Worm (Caenorhabditis elegans) whole organism, L4 larva: ENCODE results near the gene cubn-1.
A peak's percentile ranks its signal among the peaks of the same experiment; 100 is the strongest.

Experiments
- D1046.2 ChIP-seq: fragments of 200-800 bp; sonication (Bioruptor generic); IDR thresholded peaks from 2 replicates; pipeline ENCODE4 v1.3.6; 2022; ENCODE audit warnings: missing genetic modification characterization, missing compliant biosample characterization
- F10B5.3 ChIP-seq: sonication (generic microtip); optimal IDR thresholded peaks from 2 replicates; lab custom pipeline; 2016; ENCODE audit warnings: mild to moderate bottlenecking, missing genetic modification characterization, missing compliant biosample characterization
- F37D6.2 ChIP-seq: sonication (generic microtip); optimal IDR thresholded peaks from 2 replicates; lab custom pipeline; 2016; ENCODE audit warnings: mild to moderate bottlenecking, missing genetic modification characterization, missing compliant biosample characterization
- F44E2.7 ChIP-seq: fragments of 200-800 bp; sonication (Bioruptor generic); IDR thresholded peaks from 2 replicates; pipeline ENCODE4 v2.1.2; 2022; ENCODE audit warnings: missing genetic modification characterization, missing compliant biosample characterization
- R02D3.7 ChIP-seq: fragments of 150-350 bp; sonication (generic microtip); optimal IDR thresholded peaks from 3 replicates; lab custom pipeline; 2014; ENCODE audit warnings: missing biosample characterization, missing genetic modification characterization
- T20F7.1 ChIP-seq: fragments of 200-800 bp; sonication (Bioruptor generic); optimal IDR thresholded peaks from 2 replicates; lab custom pipeline; 2018; ENCODE audit warnings: mild to moderate bottlenecking, missing genetic modification characterization, missing compliant biosample characterization
- T26A8.4 ChIP-seq: fragments of 200-800 bp; sonication (Bioruptor generic); IDR thresholded peaks from 2 replicates; pipeline ENCODE4 v1.3.6; 2022; ENCODE audit warnings: missing genetic modification characterization, missing compliant biosample characterization
- Y105C5A.15 ChIP-seq: fragments of 200-800 bp; sonication (Bioruptor generic); IDR thresholded peaks from 2 replicates; pipeline ENCODE4 v1.3.6; 2022; ENCODE audit warnings: missing genetic modification characterization, missing compliant biosample characterization
- Y48G9A.11 ChIP-seq: fragments of 200-800 bp; sonication (Bioruptor generic); IDR thresholded peaks from 2 replicates; pipeline ENCODE4 v1.3.6; 2022; ENCODE audit warnings: missing genetic modification reagents, missing genetic modification characterization, missing compliant biosample characterization
- Y75B8A.6 ChIP-seq: fragments of 200-800 bp; sonication (Bioruptor generic); IDR thresholded peaks from 2 replicates; pipeline ENCODE4 v1.3.6; 2022; ENCODE audit warnings: missing genetic modification reagents, missing genetic modification characterization, missing compliant biosample characterization
- aha-1 ChIP-seq: fragments of 150-350 bp; peaks from one replicate; lab custom pipeline; 2014; ENCODE audit warnings: missing biosample characterization, missing genetic modification characterization
- ceh-62 ChIP-seq: sonication (generic microtip); optimal IDR thresholded peaks from 2 replicates; lab custom pipeline; 2017; ENCODE audit warnings: missing biosample characterization, missing genetic modification characterization
- ctbp-1 ChIP-seq: fragments of 200-800 bp; sonication (Bioruptor generic); IDR thresholded peaks from 2 replicates; pipeline ENCODE4 v1.3.6; 2022; ENCODE audit warnings: missing genetic modification reagents, missing genetic modification characterization, missing compliant biosample characterization
- daf-19 ChIP-seq: fragments of 200-800 bp; sonication (Bioruptor generic); conservative IDR thresholded peaks from 2 replicates; pipeline ENCODE4 v1.3.6; 2022; ENCODE audit warnings: missing genetic modification characterization, missing compliant biosample characterization
- dmd-8 ChIP-seq: fragments of 200-800 bp; sonication (Bioruptor generic); IDR thresholded peaks from 2 replicates; pipeline ENCODE4 v1.3.6; 2022; ENCODE audit warnings: missing genetic modification characterization, missing compliant biosample characterization
- dmd-9 ChIP-seq: fragments of 200-800 bp; sonication (Bioruptor generic); IDR thresholded peaks from 2 replicates; pipeline ENCODE4 v1.3.6; 2022; ENCODE audit warnings: missing genetic modification reagents, missing genetic modification characterization, missing compliant biosample characterization
- egl-43 ChIP-seq: fragments of 200-800 bp; sonication (Bioruptor generic); IDR thresholded peaks from 2 replicates; pipeline ENCODE4 v1.3.6; 2022; ENCODE audit warnings: missing genetic modification reagents, missing genetic modification characterization, missing compliant biosample characterization
- fos-1 ChIP-seq: fragments of 150-350 bp; optimal IDR thresholded peaks from 2 replicates; lab custom pipeline; 2014; ENCODE audit warnings: missing biosample characterization, missing genetic modification characterization
- gei-8 ChIP-seq: fragments of 200-800 bp; sonication (Bioruptor generic); optimal IDR thresholded peaks from 2 replicates; lab custom pipeline; 2018; ENCODE audit warnings: mild to moderate bottlenecking, missing genetic modification characterization, missing compliant biosample characterization
- hlh-11 ChIP-seq: fragments of 200-800 bp; sonication (Bioruptor generic); optimal IDR thresholded peaks from 2 replicates; lab custom pipeline; 2018; ENCODE audit warnings: mild to moderate bottlenecking, missing genetic modification characterization, missing compliant biosample characterization
- lim-7 ChIP-seq: fragments of 200-800 bp; sonication (Bioruptor generic); IDR thresholded peaks from 2 replicates; pipeline ENCODE4 v1.3.6; 2022; ENCODE audit warnings: missing genetic modification characterization, missing compliant biosample characterization
- lin-13 ChIP-seq: fragments of 150-350 bp; optimal IDR thresholded peaks from 2 replicates; lab custom pipeline; 2014; ENCODE audit warnings: missing biosample characterization, missing genetic modification reagents, missing genetic modification characterization
- lsy-2 ChIP-seq, 2 experiments: fragments of 150-350 bp in 1 of 2; sonication (generic microtip) in 1 of 2; optimal IDR thresholded peaks; 2 replicates each; lab custom pipeline; 2014 to 2017; ENCODE audit warnings: missing biosample characterization in 2 of 2, missing genetic modification characterization in 2 of 2
- madf-5 ChIP-seq, 2 experiments: fragments of 200-800 bp; sonication (Bioruptor generic); IDR thresholded peaks; 2 replicates each; pipeline ENCODE4 v1.3.6; 2022; ENCODE audit warnings: missing compliant biosample characterization in 2 of 2, missing genetic modification characterization in 2 of 2
- madf-9 ChIP-seq: fragments of 200-800 bp; sonication (Bioruptor generic); conservative IDR thresholded peaks from 2 replicates; pipeline ENCODE4 v1.3.6; 2022; ENCODE audit warnings: missing genetic modification reagents, missing genetic modification characterization, missing compliant biosample characterization
- mdl-1 ChIP-seq, 2 experiments: fragments of 150-350 bp in 1 of 2; sonication (generic microtip) in 1 of 2; optimal IDR thresholded peaks; 2 replicates each; lab custom pipeline; 2014 to 2017; ENCODE audit warnings: missing biosample characterization in 2 of 2, missing genetic modification characterization in 2 of 2
- mdt-29 ChIP-seq: fragments of 200-800 bp; sonication (Bioruptor generic); IDR thresholded peaks from 2 replicates; pipeline ENCODE4 v1.3.6; 2022; ENCODE audit warnings: missing genetic modification reagents, missing genetic modification characterization, missing compliant biosample characterization
- mep-1 ChIP-seq: fragments of 150-350 bp; sonication (generic microtip); optimal IDR thresholded peaks from 3 replicates; lab custom pipeline; 2014; ENCODE audit warnings: missing biosample characterization, missing genetic modification characterization
- mes-2 ChIP-seq: sonication (generic microtip); optimal IDR thresholded peaks from 2 replicates; lab custom pipeline; 2016; ENCODE audit warnings: missing genotype, mild to moderate bottlenecking, missing genetic modification characterization, missing compliant biosample characterization; ENCODE audit not compliant: poor library complexity, severe bottlenecking
- mxl-3 ChIP-seq: fragments of 200-800 bp; sonication (Bioruptor generic); optimal IDR thresholded peaks from 2 replicates; lab custom pipeline; 2018; ENCODE audit warnings: mild to moderate bottlenecking, missing genetic modification characterization, missing compliant biosample characterization
- nhr-102 ChIP-seq: sonication (generic microtip); optimal IDR thresholded peaks from 2 replicates; lab custom pipeline; 2016; ENCODE audit warnings: mild to moderate bottlenecking, missing genetic modification characterization, moderate library complexity, missing compliant biosample characterization
- nhr-41 ChIP-seq: fragments of 200-800 bp; sonication (Bioruptor generic); IDR thresholded peaks from 2 replicates; pipeline ENCODE4 v1.3.6; 2022; ENCODE audit warnings: missing genetic modification reagents, missing genetic modification characterization, missing compliant biosample characterization
- nhr-42 ChIP-seq: fragments of 200-800 bp; sonication (Bioruptor generic); IDR thresholded peaks from 2 replicates; pipeline ENCODE4 v1.3.6; 2022; ENCODE audit warnings: missing genetic modification characterization, missing compliant biosample characterization
- nhr-48 ChIP-seq: sonication (generic microtip); optimal IDR thresholded peaks from 2 replicates; lab custom pipeline; 2016; ENCODE audit warnings: mild to moderate bottlenecking, missing genetic modification characterization, missing compliant biosample characterization
- nhr-6 ChIP-seq: fragments of 150-350 bp; optimal IDR thresholded peaks from 2 replicates; lab custom pipeline; 2014; ENCODE audit warnings: missing biosample characterization, missing genetic modification characterization
- nhr-77 ChIP-seq: fragments of 150-350 bp; optimal IDR thresholded peaks from 2 replicates; lab custom pipeline; 2014; ENCODE audit warnings: missing biosample characterization, missing genetic modification characterization
- pha-4 ChIP-seq, 2 experiments: fragments of 150-350 bp in 1 of 2; fragments of 200-800 bp in 1 of 2; sonication (Bioruptor generic) in 1 of 2; IDR thresholded peaks in 1 of 2; optimal IDR thresholded peaks in 1 of 2; 2 replicates each; pipeline versions ENCODE4 v1.3.6 to Lab custom; 2014 to 2022; ENCODE audit warnings: missing genetic modification characterization in 2 of 2, missing genetic modification reagents in 2 of 2, missing biosample characterization in 1 of 2, missing compliant biosample characterization in 1 of 2
- php-3 ChIP-seq: fragments of 200-800 bp; sonication (Bioruptor generic); IDR thresholded peaks from 2 replicates; pipeline ENCODE4 v1.3.6; 2022; ENCODE audit warnings: missing genetic modification reagents, missing genetic modification characterization, missing compliant biosample characterization
- saeg-2 ChIP-seq: fragments of 200-800 bp; sonication (Bioruptor generic); IDR thresholded peaks from 2 replicates; pipeline ENCODE4 v1.3.6; 2022; ENCODE audit warnings: missing genetic modification reagents, missing genetic modification characterization, missing compliant biosample characterization
- snpc-1.2 ChIP-seq: fragments of 200-800 bp; sonication (Bioruptor generic); IDR thresholded peaks from 2 replicates; pipeline ENCODE4 v1.3.6; 2022; ENCODE audit warnings: missing genetic modification reagents, missing genetic modification characterization, missing compliant biosample characterization
- tag-97 ChIP-seq: fragments of 200-800 bp; sonication (Bioruptor generic); IDR thresholded peaks from 2 replicates; pipeline ENCODE4 v1.3.6; 2022; ENCODE audit warnings: missing genetic modification characterization, missing compliant biosample characterization
- tra-1 ChIP-seq: fragments of 200-800 bp; sonication (Bioruptor generic); IDR thresholded peaks from 2 replicates; pipeline ENCODE4 v1.3.6; 2022; ENCODE audit warnings: missing genetic modification reagents, missing genetic modification characterization, missing compliant biosample characterization
- unc-62 ChIP-seq, 3 experiments: fragments of 150-350 bp in 1 of 3; sonication (generic microtip); optimal IDR thresholded peaks in 2 of 3; peaks in 1 of 3; 1 replicate in 1 of 3; 2 replicates in 2 of 3; lab custom pipeline; 2014 to 2017; ENCODE audit warnings: missing biosample characterization in 3 of 3, missing genetic modification characterization in 3 of 3, missing genetic modification reagents in 3 of 3, missing genotype in 1 of 3
- zag-1 ChIP-seq: fragments of 150-350 bp; optimal IDR thresholded peaks from 2 replicates; lab custom pipeline; 2014; ENCODE audit warnings: missing biosample characterization, missing genetic modification characterization

The cubn-1 gene

DNA sequence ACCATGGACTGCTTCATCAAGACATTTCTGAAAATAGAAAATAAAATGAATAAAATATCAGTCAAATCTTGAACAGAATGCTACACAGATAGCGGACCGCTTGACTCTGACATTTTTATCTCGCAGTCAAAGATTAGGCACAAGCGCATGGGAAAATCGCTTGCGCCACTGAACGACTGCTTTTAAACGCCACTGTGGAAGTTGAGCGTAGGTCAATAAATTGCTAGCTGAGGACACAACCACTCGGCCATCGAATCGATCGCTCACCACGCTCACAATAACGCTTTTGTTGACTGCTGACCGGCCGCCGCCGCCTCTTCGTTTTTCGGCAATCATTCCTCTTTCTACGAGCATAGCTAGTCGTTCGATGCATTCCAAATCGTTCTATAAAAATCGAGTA lies 14.3 kb upstream of the cubn-1 start (continued):
- peak in 1 of 2 experiments; percentile 94 for TF ChIP-seq unc-62 (GFP tag; optimal IDR thresholded peaks at IDR 0.05 in 1 of 2; lab: Kevin White, UChicago)
- no peak for TF ChIP-seq unc-62 (tag; optimal IDR thresholded peaks at IDR 0.05; lab: Kevin White, UChicago)
- peak; percentile 86 for TF ChIP-seq egl-43 (GFP tag; lab: Robert Waterston, UW)
- TF ChIP-seq mdl-1 (tag; optimal IDR thresholded peaks at IDR 0.05; lab: Kevin White, UChicago), result peak in 1 of 2 experiments; percentile 24
- 0 out of 2 replicates have a peak, but pooled peaks have one; percentile 9 for TF ChIP-seq tra-1
- TF ChIP-seq pha-4 (GFP tag; IDR thresholded peaks at IDR 0.05; lab: Robert Waterston, UW), result peak; percentile 76
- TF ChIP-seq pha-4 (tag; optimal IDR thresholded peaks at IDR 0.05; lab: Kevin White, UChicago), result no peak
- peak; percentile 84 for TF ChIP-seq lim-7 (GFP tag; lab: Robert Waterston, UW)
- TF ChIP-seq Y48G9A.11 (GFP tag; lab: Robert Waterston, UW), result peak; percentile 80
- peak; percentile 77 for TF ChIP-seq mes-2 (tag; lab: Kevin White, UChicago)
- peak; percentile 49 for TF ChIP-seq nhr-102 (tag; lab: Kevin White, UChicago)
- peak; percentile 68 for TF ChIP-seq snpc-1.2 (GFP tag; lab: Robert Waterston, UW)
- 0 out of 2 replicates have a peak, but pooled peaks have one; percentile 9 for TF ChIP-seq dmd-9 (GFP tag; lab: Robert Waterston, UW)
- TF ChIP-seq lin-13 (GFP tag; lab: Kevin White, UChicago), result peak; percentile 9
- TF ChIP-seq tag-97, result no peak
- no peak for TF ChIP-seq mdt-29 (GFP tag; lab: Robert Waterston, UW)
- peak; percentile 50 for TF ChIP-seq mxl-3 (GFP tag; lab: Kevin White, UChicago)
- TF ChIP-seq Y75B8A.6 (GFP tag; lab: Robert Waterston, UW), result peak; percentile 60; the same call in 1 of the 2 replicates
- peak; percentile 33 for TF ChIP-seq gei-8
- TF ChIP-seq T26A8.4 (GFP tag; lab: Robert Waterston, UW), result peak; percentile 67; the same call in 1 of the 2 replicates
- TF ChIP-seq F10B5.3 (tag; lab: Kevin White, UChicago), result peak; percentile 24
- TF ChIP-seq Y105C5A.15 (GFP tag; lab: Robert Waterston, UW), result no peak

DNA sequence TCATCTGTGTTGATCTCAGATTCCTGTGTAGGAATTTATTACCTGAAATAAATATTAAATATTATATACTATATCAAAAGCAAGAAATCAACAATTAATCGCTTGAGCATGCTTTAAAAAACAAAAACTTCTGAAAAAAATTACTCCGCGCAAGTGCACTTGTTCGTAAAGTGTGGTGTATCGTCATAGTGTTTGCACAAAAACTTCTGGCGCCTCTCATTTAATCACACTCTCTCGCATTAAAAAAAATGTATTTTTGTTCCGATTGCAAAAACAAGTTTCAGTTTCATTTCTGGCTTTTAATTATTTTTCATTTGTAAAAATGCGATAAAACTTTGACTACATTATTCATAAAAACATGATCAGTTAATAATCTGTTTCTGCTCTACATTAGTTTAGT lies 12.0 kb upstream of the cubn-1 start, which contains the start of the genes C14C10.10 and ril-2:
C14C10.10 (minus strand) TSS at position 19 of the 400 bp plus-strand sequence.
ril-2 (minus strand) TSS at position 48 of the 400 bp plus-strand sequence.
- TF ChIP-seq Y75B8A.6 (GFP tag; lab: Robert Waterston, UW) (no peak), mes-2 (tag; lab: Kevin White, UChicago) (peak; percentile 40), lsy-2 (tag; optimal IDR thresholded peaks at IDR 0.05; lab: Kevin White, UChicago) (peak in 1 of 2 experiments; percentile 32), dmd-8 (no peak)

DNA sequence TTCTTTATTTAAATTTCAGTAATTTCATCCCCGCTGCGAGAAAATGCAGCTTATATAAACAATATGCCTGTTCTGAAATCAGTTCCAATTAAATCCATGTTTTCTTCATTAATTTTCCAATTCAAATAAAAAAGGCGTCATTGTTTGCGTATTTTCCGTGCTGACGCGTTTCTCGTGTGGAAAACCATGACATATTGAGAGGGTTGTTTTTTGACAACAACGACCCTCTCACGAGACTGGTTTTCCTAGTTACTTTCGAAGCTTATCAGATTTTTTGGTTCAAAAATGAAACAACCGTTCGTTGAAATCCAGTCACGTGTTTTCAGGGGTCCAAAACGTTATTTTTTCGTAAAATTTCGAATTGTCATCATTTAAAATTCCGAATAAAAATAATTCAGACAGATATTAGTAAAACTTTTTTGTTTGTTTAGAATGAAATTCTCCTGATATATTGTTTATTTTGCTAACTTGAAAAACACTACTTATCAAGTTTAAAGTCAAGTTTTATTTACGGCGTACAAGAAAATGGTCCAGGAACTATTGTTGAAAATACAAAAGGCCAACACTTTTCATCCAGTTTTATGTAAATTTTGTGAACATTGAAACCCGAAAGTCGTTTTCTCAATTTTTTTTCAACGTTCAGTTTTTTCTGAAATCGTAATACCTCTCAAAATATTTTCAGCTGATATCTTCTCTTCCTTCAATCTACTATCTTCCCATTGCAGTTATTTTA lies 11.5 kb upstream of the cubn-1 start, which contains the start of gene C14C10.5:
C14C10.5 (plus strand) TSS at position 683 of the 733 bp plus-strand sequence.
- TF ChIP-seq nhr-48 (tag; lab: Kevin White, UChicago), result no peak
- TF ChIP-seq saeg-2 (GFP tag; lab: Robert Waterston, UW), result no peak
- TF ChIP-seq nhr-77 (tag; lab: Kevin White, UChicago), result no peak
- no peak for TF ChIP-seq snpc-1.2 (GFP tag; lab: Robert Waterston, UW)
- no peak for TF ChIP-seq zag-1 (tag; lab: Kevin White, UChicago)
- peak; percentile 27 for TF ChIP-seq mes-2 (tag; lab: Kevin White, UChicago)
- TF ChIP-seq madf-5 (GFP tag; IDR thresholded peaks at IDR 0.05; lab: Robert Waterston, UW), result no peak
- no peak for TF ChIP-seq lim-7 (GFP tag; lab: Robert Waterston, UW)
- TF ChIP-seq hlh-11, result peak; percentile 38
- no peak for TF ChIP-seq nhr-41 (GFP tag; lab: Robert Waterston, UW)
- peak; percentile 15 for TF ChIP-seq mxl-3 (GFP tag; lab: Kevin White, UChicago)
- no peak for TF ChIP-seq madf-9 (GFP tag; lab: Robert Waterston, UW)
- no peak for TF ChIP-seq aha-1
- no peak for TF ChIP-seq ctbp-1 (GFP tag; lab: Robert Waterston, UW)
- no peak for TF ChIP-seq mep-1 (tag; lab: Kevin White, UChicago)
- TF ChIP-seq daf-19 (GFP tag; lab: Robert Waterston, UW), result 0 out of 2 replicates have a peak, but pooled peaks have one; percentile 24
- TF ChIP-seq nhr-6, result no peak
- TF ChIP-seq R02D3.7 (tag; lab: Kevin White, UChicago), result no peak
- no peak for TF ChIP-seq fos-1 (tag; lab: Kevin White, UChicago)
- TF ChIP-seq D1046.2 (GFP tag; lab: Robert Waterston, UW), result no peak
- no peak for TF ChIP-seq F44E2.7 (GFP tag; lab: Robert Waterston, UW)
- no peak for TF ChIP-seq F37D6.2
- TF ChIP-seq T20F7.1, result peak; percentile 41
- TF ChIP-seq nhr-42 (GFP tag; lab: Robert Waterston, UW), result no peak
- TF ChIP-seq ceh-62 (tag; lab: Kevin White, UChicago), result no peak
- no peak for TF ChIP-seq dmd-9 (GFP tag; lab: Robert Waterston, UW)
- no peak for TF ChIP-seq php-3
